Fruit fly (Drosophila melanogaster) whole organism, embryonic: ENCODE measurements around the gene RapGAP1.
A peak's percentile ranks its signal among the peaks of the same experiment; 100 is the strongest.

Source experiments
- CG10462 ChIP-seq: fragments of 200-800 bp; sonication (Bioruptor generic); optimal IDR thresholded peaks from 2 replicates; lab custom pipeline; 2016; ENCODE audit warnings: missing biosample characterization, missing genetic modification characterization
- CG11456 ChIP-seq: fragments of 200-800 bp; sonication (Bioruptor generic); IDR thresholded peaks from 3 replicates; pipeline ENCODE4 v1.3.6; 2022; ENCODE audit warnings: missing biosample characterization, missing genetic modification characterization
- CG11504 ChIP-seq: fragments of 200-800 bp; sonication (Bioruptor generic); optimal IDR thresholded peaks from 3 replicates; lab custom pipeline; 2019; ENCODE audit warnings: missing biosample characterization, mild to moderate bottlenecking, missing genetic modification characterization, moderate library complexity
- CG12299 ChIP-seq: fragments of 200-800 bp; sonication (Bioruptor generic); optimal IDR thresholded peaks from 2 replicates; lab custom pipeline; 2018; ENCODE audit warnings: missing biosample characterization, mild to moderate bottlenecking, missing genetic modification characterization
- CG12659 ChIP-seq: fragments of 200-800 bp; sonication (Bioruptor generic); optimal IDR thresholded peaks from 3 replicates; lab custom pipeline; 2017; ENCODE audit warnings: mild to moderate bottlenecking, missing biosample characterization, missing genetic modification reagents, missing genetic modification characterization
- CG1529 ChIP-seq: fragments of 200-800 bp; sonication (Bioruptor generic); optimal IDR thresholded peaks from 3 replicates; lab custom pipeline; 2018; ENCODE audit warnings: missing biosample characterization, missing genetic modification characterization
- CG17328 ChIP-seq: fragments of 200-800 bp; sonication (Bioruptor generic); IDR thresholded peaks from 2 replicates; pipeline ENCODE4 v1.3.6; 2022; ENCODE audit warnings: missing biosample characterization, missing genetic modification characterization
- CG2199 ChIP-seq: fragments of 200-800 bp; sonication (Bioruptor generic); IDR thresholded peaks from 3 replicates; pipeline ENCODE4 v1.3.6; 2022; ENCODE audit warnings: missing biosample characterization, missing genetic modification characterization
- CG2678 ChIP-seq: fragments of 200-800 bp; sonication (Bioruptor generic); optimal IDR thresholded peaks from 3 replicates; lab custom pipeline; 2019; ENCODE audit warnings: missing biosample characterization, mild to moderate bottlenecking, missing genetic modification characterization, moderate library complexity
- CG2712 ChIP-seq: fragments of 200-800 bp; optimal IDR thresholded peaks from 3 replicates; lab custom pipeline; 2019; ENCODE audit warnings: missing biosample characterization, mild to moderate bottlenecking, missing genetic modification characterization, moderate library complexity
- CG30431 ChIP-seq: fragments of 200-800 bp; sonication (Bioruptor generic); optimal IDR thresholded peaks from 2 replicates; lab custom pipeline; 2017; ENCODE audit warnings: missing biosample characterization, missing genetic modification characterization
- CG4328 ChIP-seq: fragments of 200-800 bp; sonication (Bioruptor generic); optimal IDR thresholded peaks from 3 replicates; lab custom pipeline; 2017; ENCODE audit warnings: missing biosample characterization, missing genetic modification reagents, missing genetic modification characterization
- CG4617 ChIP-seq: fragments of 200-800 bp; sonication (Bioruptor generic); optimal IDR thresholded peaks from 3 replicates; lab custom pipeline; 2016; ENCODE audit warnings: missing biosample characterization, missing genetic modification characterization, borderline replicate concordance
- CG6272 ChIP-seq: fragments of 200-800 bp; sonication (Bioruptor generic); IDR thresholded peaks from 2 replicates; pipeline ENCODE4 v1.3.6; 2022; ENCODE audit warnings: missing biosample characterization, missing genetic modification characterization
- CG6689 ChIP-seq: fragments of 200-800 bp; sonication (Bioruptor generic); IDR thresholded peaks from 2 replicates; pipeline ENCODE4 v1.3.6; 2022; ENCODE audit warnings: missing biosample characterization, missing genetic modification characterization
- CG8359 ChIP-seq: fragments of 200-800 bp; sonication (Bioruptor generic); optimal IDR thresholded peaks from 2 replicates; lab custom pipeline; 2017; ENCODE audit warnings: missing biosample characterization, mild to moderate bottlenecking, missing genetic modification characterization, borderline replicate concordance
- CG8765 ChIP-seq: fragments of 200-800 bp; sonication (Bioruptor generic); IDR thresholded peaks from 2 replicates; pipeline ENCODE4 v1.3.6; 2022; ENCODE audit warnings: missing biosample characterization, missing genetic modification characterization
- CG9215 ChIP-seq: fragments of 200-800 bp; sonication (Bioruptor generic); IDR thresholded peaks from 2 replicates; pipeline ENCODE4 v1.3.6; 2022; ENCODE audit warnings: missing biosample characterization, missing genetic modification characterization
- CG9609 ChIP-seq: fragments of 200-800 bp; sonication (Bioruptor generic); optimal IDR thresholded peaks from 3 replicates; lab custom pipeline; 2016; ENCODE audit warnings: missing biosample characterization, missing genetic modification characterization
- CG9797 ChIP-seq: fragments of 200-800 bp; sonication (Bioruptor generic); optimal IDR thresholded peaks from 3 replicates; lab custom pipeline; 2018; ENCODE audit warnings: missing biosample characterization, mild to moderate bottlenecking, missing genetic modification characterization
- Camta ChIP-seq: fragments of 200-800 bp; sonication (Bioruptor generic); optimal IDR thresholded peaks from 2 replicates; lab custom pipeline; 2016; ENCODE audit warnings: missing biosample characterization, missing genetic modification characterization
- Dbx ChIP-seq: fragments of 200-800 bp; sonication (Bioruptor generic); IDR thresholded peaks from 3 replicates; pipeline ENCODE4 v1.3.6; 2022; ENCODE audit warnings: missing biosample characterization, missing genetic modification characterization
- Elba2 ChIP-seq: fragments of 200-800 bp; sonication (Bioruptor generic); optimal IDR thresholded peaks from 3 replicates; lab custom pipeline; 2016; ENCODE audit warnings: missing biosample characterization, missing genetic modification characterization
- Ets97D ChIP-seq: fragments of 200-800 bp; sonication (Bioruptor generic); optimal IDR thresholded peaks from 3 replicates; lab custom pipeline; 2016; ENCODE audit warnings: missing biosample characterization, missing genetic modification characterization
- HLH4C ChIP-seq: fragments of 200-800 bp; sonication (Bioruptor generic); IDR thresholded peaks from 3 replicates; pipeline ENCODE4 v1.3.6; 2022; ENCODE audit warnings: missing biosample characterization, missing genetic modification characterization; ENCODE audit not compliant: partially characterized antibody
- Meics ChIP-seq: fragments of 200-800 bp; sonication (Bioruptor generic); optimal IDR thresholded peaks from 2 replicates; lab custom pipeline; 2017; ENCODE audit warnings: missing biosample characterization, mild to moderate bottlenecking, missing genetic modification characterization
- Neu2 ChIP-seq: fragments of 200-800 bp; sonication (Bioruptor generic); optimal IDR thresholded peaks from 3 replicates; lab custom pipeline; 2016; ENCODE audit warnings: missing biosample characterization, missing genetic modification characterization, borderline replicate concordance
- ap ChIP-seq: fragments of 200-800 bp; sonication (Bioruptor generic); IDR thresholded peaks from 2 replicates; pipeline ENCODE4 v1.3.6; 2022; ENCODE audit warnings: missing biosample characterization, missing genetic modification characterization
- ash1 ChIP-seq: fragments of 200-800 bp; sonication (Bioruptor generic); optimal IDR thresholded peaks from 2 replicates; lab custom pipeline; 2018; ENCODE audit warnings: missing biosample characterization, mild to moderate bottlenecking, missing genetic modification characterization
- caup ChIP-seq: fragments of 200-800 bp; sonication (Bioruptor generic); optimal IDR thresholded peaks from 3 replicates; lab custom pipeline; 2017; ENCODE audit warnings: missing biosample characterization, mild to moderate bottlenecking, missing genetic modification characterization, moderate library complexity; ENCODE audit not compliant: severe bottlenecking
- chif ChIP-seq, 2 experiments: fragments of 200-800 bp; sonication (Bioruptor generic); optimal IDR thresholded peaks; 3 replicates each; lab custom pipeline; 2016; ENCODE audit warnings: missing biosample characterization in 2 of 2, missing genetic modification characterization in 2 of 2
- da ChIP-seq: fragments of 200-800 bp; sonication (Bioruptor generic); optimal IDR thresholded peaks from 2 replicates; lab custom pipeline; 2016; ENCODE audit warnings: missing biosample characterization, missing genetic modification characterization
- ems ChIP-seq: fragments of 200-800 bp; sonication (Bioruptor generic); optimal IDR thresholded peaks from 3 replicates; lab custom pipeline; 2016; ENCODE audit warnings: missing biosample characterization, missing genetic modification characterization
- gsb-n ChIP-seq: fragments of 200-800 bp; sonication (Bioruptor generic); optimal IDR thresholded peaks from 3 replicates; lab custom pipeline; 2018; ENCODE audit warnings: missing biosample characterization, mild to moderate bottlenecking, missing genetic modification characterization
- gt ChIP-seq: fragments of 200-800 bp; sonication (Bioruptor generic); IDR thresholded peaks from 2 replicates; pipeline ENCODE4 v1.3.6; 2022; ENCODE audit warnings: missing biosample characterization, missing genetic modification characterization
- hbn ChIP-seq: fragments of 200-800 bp; sonication (Bioruptor generic); IDR thresholded peaks from 2 replicates; pipeline ENCODE4 v1.3.6; 2022; ENCODE audit warnings: missing biosample characterization, missing genetic modification characterization; ENCODE audit not compliant: partially characterized antibody
- jigr1 ChIP-seq: fragments of 200-800 bp; sonication (Bioruptor generic); IDR thresholded peaks from 3 replicates; pipeline ENCODE4 v1.3.6; 2022; ENCODE audit warnings: missing biosample characterization, missing genetic modification characterization
- klu ChIP-seq: fragments of 200-800 bp; sonication (Bioruptor generic); IDR thresholded peaks from 2 replicates; pipeline ENCODE4 v1.3.6; 2022; ENCODE audit warnings: missing biosample characterization, missing genetic modification characterization
- kni ChIP-seq: fragments of 200-800 bp; sonication (Bioruptor generic); optimal IDR thresholded peaks from 3 replicates; lab custom pipeline; 2017; ENCODE audit warnings: mild to moderate bottlenecking, missing biosample characterization, missing genetic modification reagents, missing genetic modification characterization
- nerfin-1 ChIP-seq: fragments of 200-800 bp; sonication (Bioruptor generic); optimal IDR thresholded peaks from 3 replicates; lab custom pipeline; 2019; ENCODE audit warnings: missing biosample characterization, mild to moderate bottlenecking, missing genetic modification characterization, moderate library complexity
- sob ChIP-seq: fragments of 200-800 bp; sonication (Bioruptor generic); IDR thresholded peaks from 2 replicates; pipeline ENCODE4 v1.3.6; 2022; ENCODE audit warnings: missing biosample characterization, missing genetic modification characterization
- sqz ChIP-seq: fragments of 200-800 bp; sonication (Bioruptor generic); optimal IDR thresholded peaks from 3 replicates; lab custom pipeline; 2018; ENCODE audit warnings: missing biosample characterization, mild to moderate bottlenecking, missing genetic modification characterization
- stc ChIP-seq: fragments of 200-800 bp; sonication (Bioruptor generic); IDR thresholded peaks from 2 replicates; pipeline ENCODE4 v1.3.6; 2022; ENCODE audit warnings: missing biosample characterization, missing genetic modification characterization
- tna ChIP-seq: fragments of 200-800 bp; sonication (Bioruptor generic); IDR thresholded peaks from 2 replicates; pipeline ENCODE4 v1.3.6; 2022; ENCODE audit warnings: missing biosample characterization, missing genetic modification characterization; ENCODE audit not compliant: partially characterized antibody
- tup ChIP-seq: fragments of 200-800 bp; sonication (Bioruptor generic); optimal IDR thresholded peaks from 2 replicates; lab custom pipeline; 2016; ENCODE audit warnings: missing biosample characterization, mild to moderate bottlenecking, missing genetic modification characterization, moderate library complexity
- twi ChIP-seq: fragments of 200-800 bp; optimal IDR thresholded peaks from 2 replicates; lab custom pipeline; 2019; ENCODE audit warnings: missing biosample characterization, mild to moderate bottlenecking, missing genetic modification characterization, moderate library complexity
- z ChIP-seq: fragments of 200-800 bp; sonication (Bioruptor generic); IDR thresholded peaks from 3 replicates; pipeline ENCODE4 v1.3.6; 2022; ENCODE audit warnings: missing biosample characterization, missing genetic modification characterization
- zen2 ChIP-seq: fragments of 200-800 bp; sonication (Bioruptor generic); IDR thresholded peaks from 3 replicates; pipeline ENCODE4 v1.3.6; 2022; ENCODE audit warnings: missing biosample characterization, missing genetic modification characterization; ENCODE audit not compliant: partially characterized antibody

Gene RapGAP1

dm6 chr2L:7576462-7577360, 2.1 kb downstream of the RapGAP1 start (continued):
- TF ChIP-seq CG2712 (peak; percentile 96), tna (GFP tag; lab: Robert Waterston, UW) (peak; percentile 21; the same call in 1 of the 2 replicates), nerfin-1 (tag; lab: Kevin White, UChicago) (peak; percentile 87), hbn (GFP tag; lab: Robert Waterston, UW) (no peak), Meics (peak; percentile 82), CG9215 (GFP tag; lab: Robert Waterston, UW) (no peak; the same call in 1 of the 2 replicates), CG6272 (GFP tag; lab: Robert Waterston, UW) (peak; percentile 72), twi (tag; lab: Kevin White, UChicago) (peak; percentile 66), CG6689 (GFP tag; lab: Robert Waterston, UW) (peak; percentile 90), caup (GFP tag; lab: Kevin White, UChicago) (peak; percentile 66), CG4328 (GFP tag; lab: Kevin White, UChicago) (peak; percentile 37), sob (GFP tag; lab: Robert Waterston, UW) (peak; percentile 65), gsb-n (tag; lab: Kevin White, UChicago) (peak; percentile 93), CG8359 (GFP tag; lab: Kevin White, UChicago) (peak; percentile 67), CG9797 (GFP tag; lab: Kevin White, UChicago) (peak; percentile 38), z (GFP tag; lab: Robert Waterston, UW) (0 out of 3 replicates have a peak, but pooled peaks have one; percentile 35), CG12659 (GFP tag; lab: Kevin White, UChicago) (peak; percentile 67), CG10462 (GFP tag; lab: Kevin White, UChicago) (no peak), sqz (GFP tag; lab: Kevin White, UChicago) (peak; percentile 64), CG17328 (peak; percentile 67), stc (GFP tag; lab: Robert Waterston, UW) (peak; percentile 73), da (GFP tag; lab: Kevin White, UChicago) (no peak), zen2 (no peak; the same call in 2 of the 3 replicates), CG12299 (tag; lab: Kevin White, UChicago) (peak; percentile 52), CG30431 (GFP tag; lab: Kevin White, UChicago) (peak; percentile 75), kni (GFP tag; lab: Kevin White, UChicago) (peak; percentile 95), CG2199 (GFP tag; lab: Robert Waterston, UW) (peak; percentile 31; the same call in 1 of the 3 replicates), ems (GFP tag; lab: Kevin White, UChicago) (peak; percentile 74), CG11456 (GFP tag; lab: Robert Waterston, UW) (no peak), CG4617 (GFP tag; lab: Kevin White, UChicago) (no peak), chif (GFP tag; optimal IDR thresholded peaks at IDR 0.05; lab: Kevin White, UChicago) (peak; percentile 29 to 58), ash1 (peak; percentile 1), Camta (peak; percentile 82), CG11504 (peak; percentile 93), jigr1 (peak; percentile 44; the same call in 1 of the 3 replicates), CG9609 (GFP tag; lab: Kevin White, UChicago) (peak; percentile 16), Dbx (GFP tag; lab: Robert Waterston, UW) (no peak; the same call in 2 of the 3 replicates), ap (GFP tag; lab: Robert Waterston, UW) (peak; percentile 54), Neu2 (peak; percentile 43), HLH4C (GFP tag; lab: Robert Waterston, UW) (no peak), CG2678 (tag; lab: Kevin White, UChicago) (peak; percentile 90), gt (GFP tag; lab: Robert Waterston, UW) (no peak), CG8765 (peak; percentile 70), Elba2 (GFP tag; lab: Kevin White, UChicago) (no peak), tup (GFP tag; lab: Kevin White, UChicago) (peak; percentile 12), klu (no peak; the same call in 1 of the 2 replicates), Ets97D (GFP tag; lab: Kevin White, UChicago) (peak; percentile 34), CG1529 (GFP tag; lab: Kevin White, UChicago) (peak; percentile 77)
